Worm (Caenorhabditis elegans) whole organism, mixed stage, embryonic: ENCODE results near the gene srh-48.

ENCODE experiments used
- elt-1 ChIP-seq: sonication (generic microtip); optimal IDR thresholded peaks from 2 replicates; lab custom pipeline; 2017; ENCODE audit warnings: missing genetic modification characterization, mild to moderate bottlenecking, missing compliant biosample characterization, antibody characterized with exemption, moderate library complexity, borderline replicate concordance; ENCODE audit not compliant: insufficient read depth
- hlh-1 ChIP-seq: fragments of 150-350 bp; optimal IDR thresholded peaks from 2 replicates; lab custom pipeline; 2014; ENCODE audit warnings: missing biosample characterization, missing genetic modification reagents, missing genetic modification characterization
- mep-1 ChIP-seq: fragments of 150-350 bp; optimal IDR thresholded peaks from 2 replicates; lab custom pipeline; 2017; ENCODE audit warnings: missing biosample characterization, missing genetic modification reagents, missing genetic modification characterization, inconsistent platforms
- nhr-12 ChIP-seq: fragments of 150-350 bp; optimal IDR thresholded peaks from 2 replicates; lab custom pipeline; 2014; ENCODE audit warnings: missing biosample characterization, missing genetic modification characterization
- nhr-237 ChIP-seq: fragments of 150-350 bp; optimal IDR thresholded peaks from 2 replicates; lab custom pipeline; 2014; ENCODE audit warnings: missing biosample characterization, missing genetic modification characterization
- nhr-28 ChIP-seq: fragments of 150-350 bp; optimal IDR thresholded peaks from 2 replicates; lab custom pipeline; 2014; ENCODE audit warnings: missing biosample characterization, missing genetic modification characterization
- nhr-76 ChIP-seq: sonication (generic microtip); optimal IDR thresholded peaks from 2 replicates; lab custom pipeline; 2017; ENCODE audit warnings: missing biosample characterization, missing genetic modification characterization
- pha-4 ChIP-seq: fragments of 150-350 bp; optimal IDR thresholded peaks from 2 replicates; lab custom pipeline; 2018; ENCODE audit warnings: missing biosample characterization, missing genetic modification reagents, missing genetic modification characterization
- snpc-4 ChIP-seq: fragments of 150-350 bp; optimal IDR thresholded peaks from 2 replicates; lab custom pipeline; 2014; ENCODE audit warnings: missing biosample characterization, missing genetic modification characterization
- sptf-1 ChIP-seq: sonication (generic microtip); optimal IDR thresholded peaks from 2 replicates; lab custom pipeline; 2017; ENCODE audit warnings: mild to moderate bottlenecking, missing genetic modification characterization, moderate library complexity, missing compliant biosample characterization
- unc-62 ChIP-seq: fragments of 150-350 bp; optimal IDR thresholded peaks from 2 replicates; lab custom pipeline; 2014; ENCODE audit warnings: missing biosample characterization, missing genetic modification reagents, missing genetic modification characterization
- zip-8 ChIP-seq: fragments of 150-350 bp; optimal IDR thresholded peaks from 2 replicates; lab custom pipeline; 2014; ENCODE audit warnings: missing biosample characterization, missing genetic modification characterization
- ztf-11 ChIP-seq: fragments of 150-350 bp; optimal IDR thresholded peaks from 2 replicates; lab custom pipeline; 2014; ENCODE audit warnings: missing biosample characterization, missing genetic modification characterization

ce11 chrII:9333034-9333433, 46.9 kb upstream of the srh-48 start:
- TF ChIP-seq nhr-28 (no peak), unc-62 (GFP tag; lab: Kevin White, UChicago) (no peak), nhr-12 (tag; lab: Kevin White, UChicago) (no peak), snpc-4 (tag; lab: Kevin White, UChicago) (no peak), nhr-76 (no peak), zip-8 (no peak), ztf-11 (tag; lab: Kevin White, UChicago) (no peak), elt-1 (tag; lab: Kevin White, UChicago) (no peak), mep-1 (tag; lab: Kevin White, UChicago) (no peak), sptf-1 (no peak), pha-4 (tag; lab: Kevin White, UChicago) (no peak), nhr-237 (no peak), hlh-1 (tag; lab: Kevin White, UChicago) (no peak)
